Fruit fly (Drosophila melanogaster) whole organism, embryonic: ENCODE data around the gene LSm7.

Experiments
- B-H2 ChIP-seq: fragments of 200-800 bp; sonication (Bioruptor generic); optimal IDR thresholded peaks from 2 replicates; lab custom pipeline; 2018; ENCODE audit warnings: missing biosample characterization, mild to moderate bottlenecking, missing genetic modification characterization
- Bgb ChIP-seq: fragments of 200-800 bp; sonication (Bioruptor generic); IDR thresholded peaks from 2 replicates; pipeline ENCODE4 v1.3.6; 2022; ENCODE audit warnings: missing biosample characterization, missing genetic modification characterization; ENCODE audit not compliant: partially characterized antibody
- Bteb2 ChIP-seq: fragments of 200-800 bp; sonication (Bioruptor generic); optimal IDR thresholded peaks from 2 replicates; lab custom pipeline; 2016; ENCODE audit warnings: missing biosample characterization, missing genetic modification characterization
- CG10267 ChIP-seq: fragments of 200-800 bp; sonication (Bioruptor generic); optimal IDR thresholded peaks from 2 replicates; lab custom pipeline; 2018; ENCODE audit warnings: missing biosample characterization, mild to moderate bottlenecking, missing genetic modification characterization, moderate library complexity
- CG12236 ChIP-seq: fragments of 200-800 bp; sonication (Bioruptor generic); optimal IDR thresholded peaks from 2 replicates; lab custom pipeline; 2016; ENCODE audit warnings: missing biosample characterization, missing genetic modification characterization
- CG13287 ChIP-seq: fragments of 200-800 bp; sonication (Bioruptor generic); IDR thresholded peaks from 2 replicates; pipeline ENCODE4 v1.3.6; 2022; ENCODE audit warnings: missing biosample characterization, missing genetic modification characterization; ENCODE audit not compliant: partially characterized antibody
- CG14050 ChIP-seq: fragments of 200-800 bp; sonication (Bioruptor generic); IDR thresholded peaks from 3 replicates; pipeline ENCODE4 v1.3.6; 2022; ENCODE audit warnings: missing biosample characterization, missing genetic modification characterization
- CG1529 ChIP-seq: fragments of 200-800 bp; sonication (Bioruptor generic); optimal IDR thresholded peaks from 3 replicates; lab custom pipeline; 2018; ENCODE audit warnings: missing biosample characterization, missing genetic modification characterization
- CG2678 ChIP-seq: fragments of 200-800 bp; sonication (Bioruptor generic); optimal IDR thresholded peaks from 3 replicates; lab custom pipeline; 2019; ENCODE audit warnings: missing biosample characterization, mild to moderate bottlenecking, missing genetic modification characterization, moderate library complexity
- CG31224 ChIP-seq: fragments of 200-800 bp; sonication (Bioruptor generic); IDR thresholded peaks from 2 replicates; pipeline ENCODE4 v1.3.6; 2022; ENCODE audit warnings: missing biosample characterization, missing genetic modification characterization
- CG31441 ChIP-seq: fragments of 200-800 bp; sonication (Bioruptor generic); IDR thresholded peaks from 2 replicates; pipeline ENCODE4 v1.3.6; 2022; ENCODE audit warnings: missing biosample characterization, missing genetic modification characterization
- CG4360 ChIP-seq: fragments of 200-800 bp; sonication (Bioruptor generic); IDR thresholded peaks from 2 replicates; pipeline ENCODE4 v1.3.6; 2022; ENCODE audit warnings: missing biosample characterization, missing genetic modification characterization
- CG4707 ChIP-seq: fragments of 200-800 bp; sonication (Bioruptor generic); optimal IDR thresholded peaks from 2 replicates; lab custom pipeline; 2018; ENCODE audit warnings: missing biosample characterization, mild to moderate bottlenecking, missing genetic modification characterization, moderate library complexity
- CG5245 ChIP-seq: fragments of 200-800 bp; sonication (Bioruptor generic); optimal IDR thresholded peaks from 3 replicates; lab custom pipeline; 2016; ENCODE audit warnings: missing biosample characterization, missing genetic modification characterization
- CG6654 ChIP-seq: fragments of 200-800 bp; sonication (Bioruptor generic); optimal IDR thresholded peaks from 2 replicates; lab custom pipeline; 2017; ENCODE audit warnings: missing biosample characterization, mild to moderate bottlenecking, missing genetic modification characterization
- CG7271 ChIP-seq: fragments of 200-800 bp; sonication (Bioruptor generic); optimal IDR thresholded peaks from 2 replicates; lab custom pipeline; 2018; ENCODE audit warnings: missing biosample characterization, mild to moderate bottlenecking, missing genetic modification characterization, moderate library complexity
- Drgx ChIP-seq: fragments of 200-800 bp; sonication (Bioruptor generic); IDR thresholded peaks from 2 replicates; pipeline ENCODE4 v1.3.6; 2022; ENCODE audit warnings: missing biosample characterization, missing genetic modification characterization
- Ets97D ChIP-seq: fragments of 200-800 bp; sonication (Bioruptor generic); optimal IDR thresholded peaks from 3 replicates; lab custom pipeline; 2016; ENCODE audit warnings: missing biosample characterization, missing genetic modification characterization
- Gug ChIP-seq: fragments of 200-800 bp; sonication (Bioruptor generic); IDR thresholded peaks from 4 replicates; pipeline ENCODE4 v1.3.6; 2022; ENCODE audit warnings: missing biosample characterization, missing genetic modification characterization
- H2.0 ChIP-seq: fragments of 200-800 bp; sonication (Bioruptor generic); IDR thresholded peaks from 2 replicates; pipeline ENCODE4 v1.3.6; 2022; ENCODE audit warnings: missing biosample characterization, missing genetic modification characterization
- HLH54F ChIP-seq: fragments of 200-800 bp; sonication (Bioruptor generic); optimal IDR thresholded peaks from 3 replicates; lab custom pipeline; 2016; ENCODE audit warnings: missing biosample characterization, missing genetic modification characterization
- Lhr ChIP-seq: fragments of 200-800 bp; sonication (Bioruptor generic); optimal IDR thresholded peaks from 3 replicates; lab custom pipeline; 2017; ENCODE audit warnings: mild to moderate bottlenecking, missing biosample characterization, missing genetic modification reagents, missing genetic modification characterization
- MBD-R2 ChIP-seq: fragments of 200-800 bp; sonication (Bioruptor generic); IDR thresholded peaks from 2 replicates; pipeline ENCODE4 v1.3.6; 2022; ENCODE audit warnings: missing biosample characterization, missing genetic modification characterization
- MESR4 ChIP-seq: fragments of 200-800 bp; sonication (Bioruptor generic); optimal IDR thresholded peaks from 2 replicates; lab custom pipeline; 2018; ENCODE audit warnings: missing biosample characterization, mild to moderate bottlenecking, missing genetic modification characterization, moderate library complexity
- Med ChIP-seq: fragments of 200-800 bp; sonication (Bioruptor generic); peaks from one replicate; lab custom pipeline; 2016; ENCODE audit warnings: missing biosample characterization, missing genetic modification characterization, mild to moderate bottlenecking, inconsistent platforms, moderate library complexity
- NfI ChIP-seq: fragments of 200-800 bp; sonication (Bioruptor generic); optimal IDR thresholded peaks from 3 replicates; lab custom pipeline; 2018; ENCODE audit warnings: missing biosample characterization, mild to moderate bottlenecking, missing genetic modification characterization, moderate library complexity
- Rfx ChIP-seq: fragments of 200-800 bp; sonication (Bioruptor generic); IDR thresholded peaks from 2 replicates; pipeline ENCODE4 v1.3.6; 2022; ENCODE audit warnings: missing biosample characterization, missing genetic modification characterization
- Rx ChIP-seq: fragments of 200-800 bp; sonication (Bioruptor generic); IDR thresholded peaks from 2 replicates; pipeline ENCODE4 v1.3.6; 2022; ENCODE audit warnings: missing biosample characterization, missing genetic modification characterization
- ato ChIP-seq: fragments of 200-800 bp; sonication (Bioruptor generic); IDR thresholded peaks from 2 replicates; pipeline ENCODE4 v1.3.6; 2022; ENCODE audit warnings: missing biosample characterization, missing genetic modification characterization; ENCODE audit not compliant: partially characterized antibody
- corto ChIP-seq: fragments of 200-800 bp; sonication (Bioruptor generic); optimal IDR thresholded peaks from 2 replicates; lab custom pipeline; 2016; ENCODE audit warnings: missing biosample characterization, mild to moderate bottlenecking, missing genetic modification characterization, moderate library complexity
- gce ChIP-seq: fragments of 200-800 bp; sonication (Bioruptor generic); IDR thresholded peaks from 3 replicates; pipeline ENCODE4 v1.3.6; 2022; ENCODE audit warnings: missing biosample characterization, missing genetic modification characterization
- insv ChIP-seq, 2 experiments: fragments of 200-800 bp; sonication (Bioruptor generic); optimal IDR thresholded peaks; 3 replicates each; lab custom pipeline; 2016 to 2018; ENCODE audit warnings: missing biosample characterization in 2 of 2, missing genetic modification characterization in 2 of 2
- ken ChIP-seq: fragments of 200-800 bp; sonication (Bioruptor generic); IDR thresholded peaks from 3 replicates; pipeline ENCODE4 v1.3.6; 2022; ENCODE audit warnings: missing biosample characterization, missing genetic modification characterization
- klu ChIP-seq: fragments of 200-800 bp; sonication (Bioruptor generic); IDR thresholded peaks from 2 replicates; pipeline ENCODE4 v1.3.6; 2022; ENCODE audit warnings: missing biosample characterization, missing genetic modification characterization
- lola ChIP-seq, 3 experiments: fragments of >200 bp in 2 of 3; fragments of 200-800 bp in 1 of 3; sonication (Bioruptor generic) in 1 of 3; optimal IDR thresholded peaks; 2 replicates each; lab custom pipeline; 2017 to 2019; ENCODE audit warnings: missing biosample characterization in 3 of 3, missing genetic modification characterization in 3 of 3, mild to moderate bottlenecking in 1 of 3, moderate library complexity in 1 of 3
- oc ChIP-seq: fragments of 200-800 bp; sonication (Bioruptor generic); optimal IDR thresholded peaks from 2 replicates; lab custom pipeline; 2018; ENCODE audit warnings: missing biosample characterization, mild to moderate bottlenecking, missing genetic modification characterization, moderate library complexity
- pzg ChIP-seq: fragments of 200-800 bp; sonication (Bioruptor generic); optimal IDR thresholded peaks from 3 replicates; lab custom pipeline; 2018; ENCODE audit warnings: missing biosample characterization, mild to moderate bottlenecking, missing genetic modification characterization, moderate library complexity
- sim ChIP-seq: fragments of 200-800 bp; sonication (Bioruptor generic); IDR thresholded peaks from 2 replicates; pipeline ENCODE4 v1.3.6; 2022; ENCODE audit warnings: missing biosample characterization, missing genetic modification characterization
- slou ChIP-seq: fragments of 200-800 bp; sonication (Bioruptor generic); optimal IDR thresholded peaks from 3 replicates; lab custom pipeline; 2016; ENCODE audit warnings: missing biosample characterization, missing genetic modification characterization
- sob ChIP-seq: fragments of 200-800 bp; sonication (Bioruptor generic); IDR thresholded peaks from 2 replicates; pipeline ENCODE4 v1.3.6; 2022; ENCODE audit warnings: missing biosample characterization, missing genetic modification characterization
- stwl ChIP-seq: fragments of 200-800 bp; sonication (Bioruptor generic); optimal IDR thresholded peaks from 3 replicates; lab custom pipeline; 2018; ENCODE audit warnings: missing biosample characterization, mild to moderate bottlenecking, missing genetic modification characterization, moderate library complexity
- ttk ChIP-seq: fragments of 200-800 bp; sonication (Bioruptor generic); IDR thresholded peaks from 2 replicates; pipeline ENCODE4 v2.1.2; 2022; ENCODE audit warnings: missing biosample characterization, missing genetic modification characterization
- vfl ChIP-seq: fragments of 200-800 bp; sonication (Bioruptor generic); optimal IDR thresholded peaks from 2 replicates; lab custom pipeline; 2016; ENCODE audit warnings: missing biosample characterization, missing genetic modification characterization

LSm7 gene

DNA sequence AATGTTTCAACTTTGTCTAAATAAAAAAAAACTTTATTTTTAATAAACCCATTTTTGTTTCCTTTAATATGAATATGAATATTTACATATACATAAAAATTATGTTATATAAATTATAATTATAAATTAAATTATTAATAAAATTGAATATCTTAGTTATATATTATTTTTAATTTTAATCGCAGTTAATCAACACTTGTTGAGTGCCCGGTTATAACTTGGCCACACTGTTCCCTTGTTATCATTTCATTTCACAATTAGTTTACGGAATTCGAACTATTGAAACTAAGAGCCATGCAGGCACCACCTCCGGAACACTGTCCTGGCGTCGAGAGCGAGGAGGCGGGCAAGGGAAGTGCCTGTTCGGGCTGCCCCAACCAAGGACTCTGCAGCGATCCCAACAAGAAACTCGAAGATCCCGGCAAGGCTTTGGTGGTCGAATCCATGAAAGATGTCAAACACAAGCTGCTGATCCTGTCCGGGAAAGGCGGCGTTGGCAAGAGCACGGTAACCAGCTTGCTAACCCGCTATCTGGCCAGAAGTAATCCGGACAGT lies 10.5 kb downstream of the LSm7 start, which contains the start of gene Nubp1 (continued):
- no peak for TF ChIP-seq klu
- no peak for TF ChIP-seq CG1529 (GFP tag; lab: Kevin White, UChicago)
- TF ChIP-seq slou, result no peak
- no peak for TF ChIP-seq vfl (GFP tag; lab: Kevin White, UChicago)
- no peak for TF ChIP-seq CG31224 (GFP tag; lab: Robert Waterston, UW)
- TF ChIP-seq CG10267, result peak; percentile 67
- TF ChIP-seq Lhr (GFP tag; lab: Kevin White, UChicago), result no peak
- TF ChIP-seq stwl, result peak; percentile 76
- no peak for TF ChIP-seq Rfx (GFP tag; lab: Robert Waterston, UW)
- no peak for TF ChIP-seq HLH54F (GFP tag; lab: Kevin White, UChicago)
- TF ChIP-seq CG13287 (GFP tag; lab: Robert Waterston, UW), result no peak
- TF ChIP-seq ttk, result no peak
- no peak for TF ChIP-seq CG6654 (GFP tag; lab: Kevin White, UChicago)
- no peak for TF ChIP-seq Ets97D (GFP tag; lab: Kevin White, UChicago)
- peak; percentile 11 for TF ChIP-seq pzg (GFP tag; lab: Kevin White, UChicago)
- no peak for TF ChIP-seq CG14050 (GFP tag; lab: Robert Waterston, UW)
- no peak for TF ChIP-seq ato (GFP tag; lab: Robert Waterston, UW)
- TF ChIP-seq CG5245 (GFP tag; lab: Kevin White, UChicago), result no peak
- TF ChIP-seq CG4360 (GFP tag; lab: Robert Waterston, UW), result no peak
- peak; percentile 50 for TF ChIP-seq MBD-R2 (GFP tag; lab: Robert Waterston, UW)
- TF ChIP-seq ken (GFP tag; lab: Robert Waterston, UW), result no peak
- no peak for TF ChIP-seq CG4707
- TF ChIP-seq CG12236 (GFP tag; lab: Kevin White, UChicago), result no peak
- TF ChIP-seq oc (tag; lab: Kevin White, UChicago), result no peak
- TF ChIP-seq corto (GFP tag; lab: Kevin White, UChicago), result no peak
- TF ChIP-seq MESR4 (GFP tag; lab: Kevin White, UChicago), result peak; percentile 68
- no peak for TF ChIP-seq Bgb
- TF ChIP-seq Rx (GFP tag; lab: Robert Waterston, UW), result no peak
- TF ChIP-seq CG31441, result no peak
- no peak for TF ChIP-seq Gug
- no peak for TF ChIP-seq Drgx (GFP tag; lab: Robert Waterston, UW)
- no peak for TF ChIP-seq Bteb2 (GFP tag; lab: Kevin White, UChicago)
- no peak for TF ChIP-seq sim (GFP tag; lab: Robert Waterston, UW)
- TF ChIP-seq lola (GFP tag; optimal IDR thresholded peaks at IDR 0.05; lab: Kevin White, UChicago), result no peak
- TF ChIP-seq CG2678, result no peak
- no peak for TF ChIP-seq insv (GFP tag; optimal IDR thresholded peaks at IDR 0.05; lab: Kevin White, UChicago)
- TF ChIP-seq CG7271 (tag; lab: Kevin White, UChicago), result no peak
- TF ChIP-seq H2.0 (GFP tag; lab: Robert Waterston, UW), result no peak
- peak; percentile 10; the same call in 1 of the 2 replicates for TF ChIP-seq sob
- no peak for TF ChIP-seq gce
- no peak for TF ChIP-seq NfI (GFP tag; lab: Kevin White, UChicago)
- TF ChIP-seq Med (GFP tag; lab: Kevin White, UChicago), result peak; percentile 57
- no peak for TF ChIP-seq B-H2 (GFP tag; lab: Kevin White, UChicago)
- TF ChIP-seq, all 482 proteins: peak for 9
